Worm (Caenorhabditis elegans) whole organism, L4 larva: ENCODE data around the gene ttx-3.

Source experiments
- F26F4.8 ChIP-seq: fragments of 200-800 bp; sonication (Bioruptor generic); conservative IDR thresholded peaks from 2 replicates; pipeline ENCODE4 v1.3.6; 2022; ENCODE audit warnings: missing genetic modification characterization, missing compliant biosample characterization
- R02D3.7 ChIP-seq: fragments of 150-350 bp; sonication (generic microtip); optimal IDR thresholded peaks from 3 replicates; lab custom pipeline; 2014; ENCODE audit warnings: missing biosample characterization, missing genetic modification characterization
- T20F7.1 ChIP-seq: fragments of 200-800 bp; sonication (Bioruptor generic); optimal IDR thresholded peaks from 2 replicates; lab custom pipeline; 2018; ENCODE audit warnings: mild to moderate bottlenecking, missing genetic modification characterization, missing compliant biosample characterization
- T26A8.4 ChIP-seq: fragments of 200-800 bp; sonication (Bioruptor generic); IDR thresholded peaks from 2 replicates; pipeline ENCODE4 v1.3.6; 2022; ENCODE audit warnings: missing genetic modification characterization, missing compliant biosample characterization
- Y105C5A.15 ChIP-seq: fragments of 200-800 bp; sonication (Bioruptor generic); IDR thresholded peaks from 2 replicates; pipeline ENCODE4 v1.3.6; 2022; ENCODE audit warnings: missing genetic modification characterization, missing compliant biosample characterization
- Y5F2A.4 ChIP-seq: fragments of 200-800 bp; sonication (Bioruptor generic); optimal IDR thresholded peaks from 2 replicates; lab custom pipeline; 2018; ENCODE audit warnings: mild to moderate bottlenecking, missing genetic modification characterization, missing compliant biosample characterization
- ZK546.5 ChIP-seq, 2 experiments: sonication (generic microtip); optimal IDR thresholded peaks; 2 replicates each; lab custom pipeline; 2017; ENCODE audit warnings: missing biosample characterization in 2 of 2, missing genetic modification characterization in 2 of 2
- arid-1 ChIP-seq: fragments of 200-800 bp; sonication (Bioruptor generic); conservative IDR thresholded peaks from 2 replicates; pipeline ENCODE4 v1.3.6; 2022; ENCODE audit warnings: missing genetic modification reagents, missing genetic modification characterization, missing compliant biosample characterization
- attf-4 ChIP-seq: sonication (generic microtip); optimal IDR thresholded peaks from 3 replicates; lab custom pipeline; 2017; ENCODE audit warnings: missing biosample characterization, missing genetic modification characterization
- ceh-28 ChIP-seq: fragments of 150-350 bp; optimal IDR thresholded peaks from 2 replicates; lab custom pipeline; 2014; ENCODE audit warnings: missing biosample characterization, missing genetic modification reagents, missing genetic modification characterization
- ceh-32 ChIP-seq: sonication (generic microtip); optimal IDR thresholded peaks from 2 replicates; lab custom pipeline; 2016; ENCODE audit warnings: mild to moderate bottlenecking, missing genetic modification characterization, missing compliant biosample characterization; ENCODE audit not compliant: poor library complexity
- dmd-8 ChIP-seq: fragments of 200-800 bp; sonication (Bioruptor generic); IDR thresholded peaks from 2 replicates; pipeline ENCODE4 v1.3.6; 2022; ENCODE audit warnings: missing genetic modification characterization, missing compliant biosample characterization
- dmd-9 ChIP-seq: fragments of 200-800 bp; sonication (Bioruptor generic); IDR thresholded peaks from 2 replicates; pipeline ENCODE4 v1.3.6; 2022; ENCODE audit warnings: missing genetic modification reagents, missing genetic modification characterization, missing compliant biosample characterization
- dpl-1 ChIP-seq: fragments of 150-350 bp; optimal IDR thresholded peaks from 2 replicates; lab custom pipeline; 2014; ENCODE audit warnings: missing biosample characterization, missing genetic modification reagents, missing genetic modification characterization
- duxl-1 ChIP-seq: sonication (generic microtip); optimal IDR thresholded peaks from 2 replicates; lab custom pipeline; 2016; ENCODE audit warnings: mild to moderate bottlenecking, missing genetic modification characterization, moderate library complexity, missing compliant biosample characterization; ENCODE audit not compliant: poor library complexity
- dve-1 ChIP-seq: sonication (generic microtip); optimal IDR thresholded peaks from 2 replicates; lab custom pipeline; 2017; ENCODE audit warnings: antibody characterized with exemption, mild to moderate bottlenecking, missing genetic modification characterization, missing compliant biosample characterization; ENCODE audit not compliant: insufficient read depth
- egl-43 ChIP-seq: fragments of 200-800 bp; sonication (Bioruptor generic); IDR thresholded peaks from 2 replicates; pipeline ENCODE4 v1.3.6; 2022; ENCODE audit warnings: missing genetic modification reagents, missing genetic modification characterization, missing compliant biosample characterization
- gei-8 ChIP-seq: fragments of 200-800 bp; sonication (Bioruptor generic); optimal IDR thresholded peaks from 2 replicates; lab custom pipeline; 2018; ENCODE audit warnings: mild to moderate bottlenecking, missing genetic modification characterization, missing compliant biosample characterization
- hif-1 ChIP-seq, 2 experiments: sonication (generic microtip); optimal IDR thresholded peaks; 2 replicates each; lab custom pipeline; 2016 to 2017; ENCODE audit warnings: missing compliant biosample characterization in 2 of 2, missing genetic modification characterization in 2 of 2, missing genetic modification reagents in 2 of 2, missing genotype in 2 of 2, mild to moderate bottlenecking in 1 of 2
- hlh-11 ChIP-seq: fragments of 200-800 bp; sonication (Bioruptor generic); optimal IDR thresholded peaks from 2 replicates; lab custom pipeline; 2018; ENCODE audit warnings: mild to moderate bottlenecking, missing genetic modification characterization, missing compliant biosample characterization
- hmg-1.1 ChIP-seq: fragments of 200-800 bp; sonication (Bioruptor generic); IDR thresholded peaks from 2 replicates; pipeline ENCODE4 v1.3.6; 2022; ENCODE audit warnings: missing genetic modification reagents, missing genetic modification characterization, missing compliant biosample characterization
- lin-1 ChIP-seq: fragments of 200-800 bp; sonication (Bioruptor generic); IDR thresholded peaks from 2 replicates; pipeline ENCODE4 v1.3.6; 2022; ENCODE audit warnings: missing genetic modification reagents, missing genetic modification characterization, missing compliant biosample characterization
- lin-13 ChIP-seq: fragments of 150-350 bp; optimal IDR thresholded peaks from 2 replicates; lab custom pipeline; 2014; ENCODE audit warnings: missing biosample characterization, missing genetic modification reagents, missing genetic modification characterization
- lin-15B ChIP-seq: fragments of 150-350 bp; sonication (generic microtip); optimal IDR thresholded peaks from 3 replicates; lab custom pipeline; 2014; ENCODE audit warnings: missing biosample characterization, missing genetic modification characterization
- lin-29 ChIP-seq: fragments of 200-800 bp; sonication (Bioruptor generic); IDR thresholded peaks from 2 replicates; pipeline ENCODE4 v1.3.6; 2022; ENCODE audit warnings: missing genetic modification reagents, missing genetic modification characterization, missing compliant biosample characterization
- lin-39 ChIP-seq: fragments of 150-350 bp; optimal IDR thresholded peaks from 2 replicates; lab custom pipeline; 2014; ENCODE audit warnings: missing biosample characterization, missing genetic modification reagents, missing genetic modification characterization
- madf-9 ChIP-seq: fragments of 200-800 bp; sonication (Bioruptor generic); conservative IDR thresholded peaks from 2 replicates; pipeline ENCODE4 v1.3.6; 2022; ENCODE audit warnings: missing genetic modification reagents, missing genetic modification characterization, missing compliant biosample characterization
- mdl-1 ChIP-seq, 2 experiments: fragments of 150-350 bp in 1 of 2; sonication (generic microtip) in 1 of 2; optimal IDR thresholded peaks; 2 replicates each; lab custom pipeline; 2014 to 2017; ENCODE audit warnings: missing biosample characterization in 2 of 2, missing genetic modification characterization in 2 of 2
- mdt-29 ChIP-seq: fragments of 200-800 bp; sonication (Bioruptor generic); IDR thresholded peaks from 2 replicates; pipeline ENCODE4 v1.3.6; 2022; ENCODE audit warnings: missing genetic modification reagents, missing genetic modification characterization, missing compliant biosample characterization
- mes-2 ChIP-seq: sonication (generic microtip); optimal IDR thresholded peaks from 2 replicates; lab custom pipeline; 2016; ENCODE audit warnings: missing genotype, mild to moderate bottlenecking, missing genetic modification characterization, missing compliant biosample characterization; ENCODE audit not compliant: poor library complexity, severe bottlenecking
- mxl-2 ChIP-seq: fragments of 200-800 bp; sonication (Bioruptor generic); conservative IDR thresholded peaks from 2 replicates; pipeline ENCODE4 v1.3.6; 2022; ENCODE audit warnings: missing genetic modification reagents, missing genetic modification characterization, missing compliant biosample characterization
- mxl-3 ChIP-seq: fragments of 200-800 bp; sonication (Bioruptor generic); optimal IDR thresholded peaks from 2 replicates; lab custom pipeline; 2018; ENCODE audit warnings: mild to moderate bottlenecking, missing genetic modification characterization, missing compliant biosample characterization
- nhr-10 ChIP-seq: fragments of 150-350 bp; optimal IDR thresholded peaks from 2 replicates; lab custom pipeline; 2014; ENCODE audit warnings: missing biosample characterization, missing genetic modification characterization
- nhr-111 ChIP-seq: fragments of 200-800 bp; sonication (Bioruptor generic); optimal IDR thresholded peaks from 2 replicates; lab custom pipeline; 2018; ENCODE audit warnings: mild to moderate bottlenecking, missing genetic modification characterization, missing compliant biosample characterization
- nhr-41 ChIP-seq: fragments of 200-800 bp; sonication (Bioruptor generic); IDR thresholded peaks from 2 replicates; pipeline ENCODE4 v1.3.6; 2022; ENCODE audit warnings: missing genetic modification reagents, missing genetic modification characterization, missing compliant biosample characterization
- nhr-42 ChIP-seq: fragments of 200-800 bp; sonication (Bioruptor generic); IDR thresholded peaks from 2 replicates; pipeline ENCODE4 v1.3.6; 2022; ENCODE audit warnings: missing genetic modification characterization, missing compliant biosample characterization
- nhr-48 ChIP-seq: sonication (generic microtip); optimal IDR thresholded peaks from 2 replicates; lab custom pipeline; 2016; ENCODE audit warnings: mild to moderate bottlenecking, missing genetic modification characterization, missing compliant biosample characterization
- nhr-6 ChIP-seq: fragments of 150-350 bp; optimal IDR thresholded peaks from 2 replicates; lab custom pipeline; 2014; ENCODE audit warnings: missing biosample characterization, missing genetic modification characterization
- rbr-2 ChIP-seq: sonication (generic microtip); optimal IDR thresholded peaks from 2 replicates; lab custom pipeline; 2016; ENCODE audit warnings: missing genotype, missing genetic modification characterization, missing compliant biosample characterization
- saeg-2 ChIP-seq: fragments of 200-800 bp; sonication (Bioruptor generic); IDR thresholded peaks from 2 replicates; pipeline ENCODE4 v1.3.6; 2022; ENCODE audit warnings: missing genetic modification reagents, missing genetic modification characterization, missing compliant biosample characterization
- snpc-1.2 ChIP-seq: fragments of 200-800 bp; sonication (Bioruptor generic); IDR thresholded peaks from 2 replicates; pipeline ENCODE4 v1.3.6; 2022; ENCODE audit warnings: missing genetic modification reagents, missing genetic modification characterization, missing compliant biosample characterization
- snpc-4 ChIP-seq: fragments of 150-350 bp; optimal IDR thresholded peaks from 2 replicates; lab custom pipeline; 2014; ENCODE audit warnings: missing biosample characterization, missing genetic modification characterization
- spr-3 ChIP-seq: fragments of 200-800 bp; sonication (Bioruptor generic); optimal IDR thresholded peaks from 2 replicates; lab custom pipeline; 2018; ENCODE audit warnings: mild to moderate bottlenecking, missing genetic modification characterization, missing compliant biosample characterization
- tag-97 ChIP-seq: fragments of 200-800 bp; sonication (Bioruptor generic); IDR thresholded peaks from 2 replicates; pipeline ENCODE4 v1.3.6; 2022; ENCODE audit warnings: missing genetic modification characterization, missing compliant biosample characterization
- tra-1 ChIP-seq: fragments of 200-800 bp; sonication (Bioruptor generic); IDR thresholded peaks from 2 replicates; pipeline ENCODE4 v1.3.6; 2022; ENCODE audit warnings: missing genetic modification reagents, missing genetic modification characterization, missing compliant biosample characterization
- unc-130 ChIP-seq: sonication (generic microtip); optimal IDR thresholded peaks from 2 replicates; lab custom pipeline; 2016; ENCODE audit warnings: missing genetic modification reagents, missing genetic modification characterization, missing compliant biosample characterization
- zag-1 ChIP-seq: fragments of 150-350 bp; optimal IDR thresholded peaks from 2 replicates; lab custom pipeline; 2014; ENCODE audit warnings: missing biosample characterization, missing genetic modification characterization
- zfp-2 ChIP-seq: sonication (generic microtip); optimal IDR thresholded peaks from 2 replicates; lab custom pipeline; 2016; ENCODE audit warnings: mild to moderate bottlenecking, missing genetic modification characterization, missing compliant biosample characterization
- zip-2 ChIP-seq: fragments of 150-350 bp; optimal IDR thresholded peaks from 2 replicates; lab custom pipeline; 2014; ENCODE audit warnings: missing biosample characterization, missing genetic modification characterization

ttx-3 gene

ce11 chrX:11791364-11792221 lies 22.4 kb upstream of the ttx-3 start (continued):
- TF ChIP-seq ceh-32 (tag; lab: Kevin White, UChicago): peak; percentile 27
- peak; percentile 51 for TF ChIP-seq lin-13 (GFP tag; lab: Kevin White, UChicago)
- TF ChIP-seq R02D3.7 (tag; lab: Kevin White, UChicago): no peak
- TF ChIP-seq unc-130 (GFP tag; lab: Kevin White, UChicago): no peak
- TF ChIP-seq T26A8.4 (GFP tag; lab: Robert Waterston, UW): no peak
- peak; percentile 56 for TF ChIP-seq mes-2 (tag; lab: Kevin White, UChicago)
- TF ChIP-seq ceh-28 (tag; lab: Kevin White, UChicago): no peak
- TF ChIP-seq Y5F2A.4 (GFP tag; lab: Kevin White, UChicago): no peak
- TF ChIP-seq nhr-6 (tag; lab: Kevin White, UChicago): no peak
- no peak for TF ChIP-seq attf-4 (tag; lab: Kevin White, UChicago)
- peak; percentile 65 for TF ChIP-seq nhr-48 (tag; lab: Kevin White, UChicago)
- no peak for TF ChIP-seq lin-15B (tag; lab: Kevin White, UChicago)
- no peak for TF ChIP-seq egl-43 (GFP tag; lab: Robert Waterston, UW)
- no peak for TF ChIP-seq madf-9 (GFP tag; lab: Robert Waterston, UW)
- no peak for TF ChIP-seq saeg-2
- no peak for TF ChIP-seq arid-1
- TF ChIP-seq rbr-2 (tag; lab: Kevin White, UChicago): no peak
- TF ChIP-seq hmg-1.1: no peak; the same call in 1 of the 2 replicates
- TF ChIP-seq zfp-2 (tag; lab: Kevin White, UChicago): no peak
- no peak for TF ChIP-seq dmd-9 (GFP tag; lab: Robert Waterston, UW)
- no peak for TF ChIP-seq spr-3
- TF ChIP-seq lin-29 (GFP tag; lab: Robert Waterston, UW): no peak
- TF ChIP-seq dmd-8: no peak
- TF ChIP-seq tra-1 (GFP tag; lab: Robert Waterston, UW): peak; percentile 65; the same call in 1 of the 2 replicates
- TF ChIP-seq mdl-1 (tag; optimal IDR thresholded peaks at IDR 0.05; lab: Kevin White, UChicago): no peak
- peak; percentile 45 for TF ChIP-seq mxl-3 (GFP tag; lab: Kevin White, UChicago)
- TF ChIP-seq lin-39 (tag; lab: Kevin White, UChicago): no peak
- no peak for TF ChIP-seq duxl-1
- no peak for TF ChIP-seq nhr-111 (GFP tag; lab: Kevin White, UChicago)
- no peak for TF ChIP-seq snpc-1.2 (GFP tag; lab: Robert Waterston, UW)
- TF ChIP-seq mdt-29: 0 out of 2 replicates have a peak, but pooled peaks have one; percentile 30
- no peak for TF ChIP-seq ZK546.5 (tag; optimal IDR thresholded peaks at IDR 0.05; lab: Kevin White, UChicago)
- no peak for TF ChIP-seq dpl-1 (GFP tag; lab: Kevin White, UChicago)
- no peak for TF ChIP-seq tag-97
- 0 out of 2 replicates have a peak, but pooled peaks have one; percentile 7 for TF ChIP-seq mxl-2 (GFP tag; lab: Robert Waterston, UW)
- TF ChIP-seq F26F4.8 (GFP tag; lab: Robert Waterston, UW): no peak
- TF ChIP-seq zag-1 (tag; lab: Kevin White, UChicago): no peak
- 0 out of 2 replicates have a peak, but pooled peaks have one; percentile 13 for TF ChIP-seq nhr-42 (GFP tag; lab: Robert Waterston, UW)
- no peak for TF ChIP-seq gei-8 (GFP tag; lab: Kevin White, UChicago)
- peak; percentile 88 for TF ChIP-seq hlh-11 (tag; lab: Kevin White, UChicago)
- TF ChIP-seq zip-2: no peak
- no peak for TF ChIP-seq T20F7.1
- TF ChIP-seq nhr-41 (GFP tag; lab: Robert Waterston, UW): no peak
- peak; percentile 69 for TF ChIP-seq dve-1 (tag; lab: Kevin White, UChicago)
- TF ChIP-seq Y105C5A.15 (GFP tag; lab: Robert Waterston, UW): no peak
- TF ChIP-seq snpc-4 (tag; lab: Kevin White, UChicago): no peak
- TF ChIP-seq nhr-10 (tag; lab: Kevin White, UChicago): peak; percentile 52
- TF ChIP-seq hif-1 (tag; optimal IDR thresholded peaks at IDR 0.05; lab: Kevin White, UChicago): peak in 1 of 2 experiments; percentile 12
- TF ChIP-seq lin-1 (GFP tag; lab: Robert Waterston, UW): no peak
